Fruit fly (Drosophila melanogaster) whole organism, wandering third instar larva: Measurements from ENCODE around the gene foxo.

Experiments
- CG32264 ChIP-seq: fragments of 200-800 bp; sonication (Bioruptor generic); optimal IDR thresholded peaks from 2 replicates; lab custom pipeline; 2016; ENCODE audit warnings: missing biosample characterization, missing genetic modification characterization
- CrebA ChIP-seq: fragments of 200-800 bp; sonication (Bioruptor generic); optimal IDR thresholded peaks from 2 replicates; lab custom pipeline; 2016; ENCODE audit warnings: missing biosample characterization, mild to moderate bottlenecking, missing genetic modification characterization, borderline replicate concordance
- Hr78 ChIP-seq: fragments of >200 bp; optimal IDR thresholded peaks from 2 replicates; lab custom pipeline; 2017; ENCODE audit warnings: missing biosample characterization, missing genetic modification characterization
- Mio ChIP-seq: sonication (Bioruptor generic); optimal IDR thresholded peaks from 2 replicates; lab custom pipeline; 2016; ENCODE audit warnings: missing biosample characterization, missing genetic modification characterization
- Myc ChIP-seq: fragments of >200 bp; optimal IDR thresholded peaks from 2 replicates; lab custom pipeline; 2017
- N ChIP-seq: fragments of >200 bp; optimal IDR thresholded peaks from 2 replicates; lab custom pipeline; 2018; ENCODE audit warnings: missing biosample characterization, missing external identifiers, missing genetic modification characterization
- Sp1 ChIP-seq: fragments of 200-800 bp; sonication (Bioruptor generic); optimal IDR thresholded peaks from 3 replicates; lab custom pipeline; 2019; ENCODE audit warnings: missing biosample characterization, mild to moderate bottlenecking, missing genetic modification characterization, moderate library complexity
- br ChIP-seq: fragments of 200-800 bp; sonication (Bioruptor generic); optimal IDR thresholded peaks from 2 replicates; lab custom pipeline; 2016; ENCODE audit warnings: missing biosample characterization, missing genetic modification characterization
- dsf ChIP-seq: sonication (Bioruptor generic); optimal IDR thresholded peaks from 2 replicates; lab custom pipeline; 2016; ENCODE audit warnings: missing biosample characterization, missing genetic modification characterization, borderline replicate concordance
- fru ChIP-seq: fragments of 200-800 bp; sonication (Bioruptor generic); optimal IDR thresholded peaks from 3 replicates; lab custom pipeline; 2016; ENCODE audit warnings: missing biosample characterization, mild to moderate bottlenecking, missing genetic modification characterization
- lola ChIP-seq: fragments of >200 bp; optimal IDR thresholded peaks from 2 replicates; lab custom pipeline; 2017; ENCODE audit warnings: missing biosample characterization, missing genetic modification characterization
- pan ChIP-seq: fragments of >200 bp; optimal IDR thresholded peaks from 2 replicates; lab custom pipeline; 2017
- psq ChIP-seq: fragments of 200-800 bp; sonication (Bioruptor generic); optimal IDR thresholded peaks from 3 replicates; lab custom pipeline; 2017; ENCODE audit warnings: missing biosample characterization, mild to moderate bottlenecking, missing genetic modification characterization, moderate library complexity
- usp ChIP-seq: fragments of >200 bp; optimal IDR thresholded peaks from 2 replicates; lab custom pipeline; 2017; ENCODE audit warnings: missing biosample characterization, missing genetic modification characterization

- TF ChIP-seq usp (no peak), Myc (lab: Kevin White, UChicago) (no peak), CrebA (no peak), fru (GFP tag; lab: Kevin White, UChicago) (no peak), N (GFP tag; lab: Kevin White, UChicago) (no peak), CG32264 (no peak), lola (GFP tag; lab: Kevin White, UChicago) (no peak), br (GFP tag; lab: Kevin White, UChicago) (no peak), pan (no peak), dsf (GFP tag; lab: Kevin White, UChicago) (no peak), Mio (GFP tag; lab: Kevin White, UChicago) (no peak), Sp1 (GFP tag; lab: Kevin White, UChicago) (no peak), Hr78 (GFP tag; lab: Kevin White, UChicago) (no peak), psq (no peak)
Observed at dm6 chr3R:14098527-14099109, 41.9 kb downstream of the foxo start.
